Fruit fly (Drosophila melanogaster) whole organism, prepupa: ENCODE data around the gene Xpac.

Experiments used
- Blimp-1 ChIP-seq: fragments of 200-800 bp; sonication (Bioruptor generic); optimal IDR thresholded peaks from 3 replicates; lab custom pipeline; 2017; ENCODE audit warnings: missing biosample characterization, missing genetic modification characterization, mild to moderate bottlenecking, moderate library complexity, missing genetic modification reagents
- CG10631 ChIP-seq: fragments of 200-800 bp; sonication (Bioruptor generic); optimal IDR thresholded peaks from 2 replicates; lab custom pipeline; 2016; ENCODE audit warnings: missing biosample characterization, missing genetic modification characterization
- CG10669 ChIP-seq: fragments of 200-800 bp; sonication (Bioruptor generic); optimal IDR thresholded peaks from 3 replicates; lab custom pipeline; 2018; ENCODE audit warnings: missing biosample characterization, mild to moderate bottlenecking, missing genetic modification characterization, moderate library complexity
- CG11294 ChIP-seq: fragments of 200-800 bp; sonication (Bioruptor generic); IDR thresholded peaks from 2 replicates; pipeline ENCODE4 v1.3.6; 2022; ENCODE audit warnings: missing biosample characterization, missing genetic modification characterization
- CG15336 ChIP-seq: fragments of 200-800 bp; sonication (Bioruptor generic); IDR thresholded peaks from 2 replicates; pipeline ENCODE4 v1.3.6; 2022; ENCODE audit warnings: missing biosample characterization, missing genetic modification characterization
- CG1621 ChIP-seq: fragments of 200-800 bp; sonication (Bioruptor generic); optimal IDR thresholded peaks from 3 replicates; lab custom pipeline; 2018; ENCODE audit warnings: missing biosample characterization, mild to moderate bottlenecking, missing genetic modification characterization
- CG16779 ChIP-seq: fragments of 200-800 bp; sonication (Bioruptor generic); optimal IDR thresholded peaks from 3 replicates; lab custom pipeline; 2017; ENCODE audit warnings: missing biosample characterization, mild to moderate bottlenecking, missing genetic modification characterization
- CG3032 ChIP-seq: fragments of 200-800 bp; optimal IDR thresholded peaks from 2 replicates; lab custom pipeline; 2019; ENCODE audit warnings: missing biosample characterization, mild to moderate bottlenecking, missing genetic modification characterization, moderate library complexity
- CG31627 ChIP-seq: fragments of 200-800 bp; sonication (Bioruptor generic); optimal IDR thresholded peaks from 3 replicates; lab custom pipeline; 2016; ENCODE audit warnings: missing biosample characterization, missing genetic modification characterization
- CG32006 ChIP-seq: fragments of 200-800 bp; sonication (Bioruptor generic); optimal IDR thresholded peaks from 3 replicates; lab custom pipeline; 2017; ENCODE audit warnings: missing biosample characterization, mild to moderate bottlenecking, missing genetic modification characterization
- CG34406 ChIP-seq: fragments of 200-800 bp; sonication (Bioruptor generic); optimal IDR thresholded peaks from 3 replicates; lab custom pipeline; 2016; ENCODE audit warnings: missing biosample characterization, missing genetic modification characterization
- CG3919 ChIP-seq: fragments of 200-800 bp; sonication (Bioruptor generic); optimal IDR thresholded peaks from 3 replicates; lab custom pipeline; 2016; ENCODE audit warnings: missing biosample characterization, missing genetic modification characterization
- CG6163 ChIP-seq: fragments of 200-800 bp; sonication (Bioruptor generic); IDR thresholded peaks from 3 replicates; pipeline ENCODE4 v1.3.6; 2022; ENCODE audit warnings: missing biosample characterization, missing genetic modification characterization
- CG6808 ChIP-seq: fragments of 200-800 bp; sonication (Bioruptor generic); optimal IDR thresholded peaks from 3 replicates; lab custom pipeline; 2017; ENCODE audit warnings: missing biosample characterization, missing genetic modification characterization, mild to moderate bottlenecking, moderate library complexity, missing genetic modification reagents
- CG6854 ChIP-seq: fragments of 200-800 bp; sonication (Bioruptor generic); optimal IDR thresholded peaks from 2 replicates; lab custom pipeline; 2017; ENCODE audit warnings: missing biosample characterization, mild to moderate bottlenecking, missing genetic modification characterization
- CG7368 ChIP-seq: fragments of 200-800 bp; sonication (Bioruptor generic); optimal IDR thresholded peaks from 3 replicates; lab custom pipeline; 2016; ENCODE audit warnings: missing biosample characterization, missing genetic modification characterization
- CG8119 ChIP-seq: fragments of 200-800 bp; sonication (Bioruptor generic); IDR thresholded peaks from 3 replicates; pipeline ENCODE4 v1.3.6; 2022; ENCODE audit warnings: missing biosample characterization, missing genetic modification characterization
- CG8319 ChIP-seq: fragments of 200-800 bp; sonication (Bioruptor generic); optimal IDR thresholded peaks from 3 replicates; lab custom pipeline; 2016; ENCODE audit warnings: missing biosample characterization, missing genetic modification characterization
- CG8632 ChIP-seq: fragments of 200-800 bp; sonication (Bioruptor generic); optimal IDR thresholded peaks from 3 replicates; lab custom pipeline; 2016; ENCODE audit warnings: missing biosample characterization, missing genetic modification characterization
- Eip78C ChIP-seq: fragments of 200-800 bp; sonication (Bioruptor generic); peaks from one replicate; lab custom pipeline; 2016; ENCODE audit warnings: missing biosample characterization, missing genetic modification characterization
- Eip93F ChIP-seq: fragments of 200-800 bp; sonication (Bioruptor generic); optimal IDR thresholded peaks from 2 replicates; lab custom pipeline; 2016; ENCODE audit warnings: missing biosample characterization, mild to moderate bottlenecking, missing genetic modification characterization
- Ets21C ChIP-seq: fragments of 200-800 bp; sonication (Bioruptor generic); optimal IDR thresholded peaks from 3 replicates; lab custom pipeline; 2016; ENCODE audit warnings: missing biosample characterization, missing genetic modification characterization
- Ets96B ChIP-seq: fragments of 200-800 bp; optimal IDR thresholded peaks from 2 replicates; lab custom pipeline; 2019; ENCODE audit warnings: missing biosample characterization, mild to moderate bottlenecking, missing genetic modification characterization, moderate library complexity
- Gug ChIP-seq: fragments of 200-800 bp; sonication (Bioruptor generic); IDR thresholded peaks from 2 replicates; pipeline ENCODE4 v1.3.6; 2022; ENCODE audit warnings: missing biosample characterization, missing genetic modification characterization
- Hr39 ChIP-seq: fragments of 200-800 bp; sonication (Bioruptor generic); optimal IDR thresholded peaks from 2 replicates; lab custom pipeline; 2016; ENCODE audit warnings: missing biosample characterization, missing genetic modification characterization
- Hr4 ChIP-seq: fragments of 200-800 bp; sonication (Bioruptor generic); optimal IDR thresholded peaks from 3 replicates; lab custom pipeline; 2016; ENCODE audit warnings: missing biosample characterization, missing genetic modification characterization
- Lpt ChIP-seq: fragments of 200-800 bp; sonication (Bioruptor generic); optimal IDR thresholded peaks from 3 replicates; lab custom pipeline; 2016; ENCODE audit warnings: missing biosample characterization, missing genetic modification characterization
- Met ChIP-seq: fragments of 200-800 bp; sonication (Bioruptor generic); optimal IDR thresholded peaks from 3 replicates; lab custom pipeline; 2016; ENCODE audit warnings: missing biosample characterization, missing genetic modification characterization
- OdsH ChIP-seq: fragments of 200-800 bp; sonication (Bioruptor generic); optimal IDR thresholded peaks from 3 replicates; lab custom pipeline; 2016; ENCODE audit warnings: missing biosample characterization, missing genetic modification characterization
- Smox ChIP-seq: fragments of 200-800 bp; sonication (Bioruptor generic); optimal IDR thresholded peaks from 3 replicates; lab custom pipeline; 2016; ENCODE audit warnings: missing biosample characterization, missing genetic modification characterization
- Sox102F ChIP-seq: fragments of 200-800 bp; sonication (Bioruptor generic); optimal IDR thresholded peaks from 2 replicates; lab custom pipeline; 2016; ENCODE audit warnings: missing biosample characterization, mild to moderate bottlenecking, missing genetic modification characterization
- achi ChIP-seq: fragments of 200-800 bp; sonication (Bioruptor generic); optimal IDR thresholded peaks from 3 replicates; lab custom pipeline; 2016; ENCODE audit warnings: missing biosample characterization, missing genetic modification characterization
- acj6 ChIP-seq: fragments of 200-800 bp; sonication (Bioruptor generic); optimal IDR thresholded peaks from 3 replicates; lab custom pipeline; 2016; ENCODE audit warnings: missing biosample characterization, missing genetic modification characterization
- cyc ChIP-seq: fragments of 200-800 bp; sonication (Bioruptor generic); optimal IDR thresholded peaks from 3 replicates; lab custom pipeline; 2016; ENCODE audit warnings: missing biosample characterization, missing genetic modification characterization
- dac ChIP-seq: fragments of 200-800 bp; sonication (Bioruptor generic); optimal IDR thresholded peaks from 2 replicates; lab custom pipeline; 2017; ENCODE audit warnings: missing biosample characterization, mild to moderate bottlenecking, missing genetic modification characterization
- eg ChIP-seq: fragments of 200-800 bp; sonication (Bioruptor generic); IDR thresholded peaks from 3 replicates; pipeline ENCODE4 v1.3.6; 2022; ENCODE audit warnings: missing biosample characterization, missing genetic modification characterization
- esn ChIP-seq: fragments of 200-800 bp; sonication (Bioruptor generic); optimal IDR thresholded peaks from 2 replicates; lab custom pipeline; 2016; ENCODE audit warnings: missing biosample characterization, mild to moderate bottlenecking, missing genetic modification characterization, moderate library complexity
- fd85E ChIP-seq: fragments of 200-800 bp; sonication (Bioruptor generic); optimal IDR thresholded peaks from 3 replicates; lab custom pipeline; 2016; ENCODE audit warnings: missing biosample characterization, missing genetic modification characterization
- fkh ChIP-seq: fragments of 200-800 bp; sonication (Bioruptor generic); optimal IDR thresholded peaks from 3 replicates; lab custom pipeline; 2017; ENCODE audit warnings: missing biosample characterization, mild to moderate bottlenecking, missing genetic modification characterization, moderate library complexity
- lz ChIP-seq: fragments of 200-800 bp; sonication (Bioruptor generic); optimal IDR thresholded peaks from 3 replicates; lab custom pipeline; 2016; ENCODE audit warnings: missing biosample characterization, missing genetic modification characterization
- net ChIP-seq: fragments of 200-800 bp; sonication (Bioruptor generic); optimal IDR thresholded peaks from 3 replicates; lab custom pipeline; 2016; ENCODE audit warnings: missing biosample characterization, missing genetic modification characterization
- salr ChIP-seq, 2 experiments: fragments of 200-800 bp; sonication (Bioruptor generic); optimal IDR thresholded peaks; 3 replicates each; lab custom pipeline; 2016 to 2018; ENCODE audit warnings: missing biosample characterization in 2 of 2, missing genetic modification characterization in 2 of 2, mild to moderate bottlenecking in 1 of 2
- spab ChIP-seq: fragments of 200-800 bp; sonication (Bioruptor generic); optimal IDR thresholded peaks from 2 replicates; lab custom pipeline; 2017; ENCODE audit warnings: missing biosample characterization, mild to moderate bottlenecking, missing genetic modification characterization, missing genetic modification reagents
- ss ChIP-seq, 2 experiments: fragments of 200-800 bp; sonication (Bioruptor generic); optimal IDR thresholded peaks; 2 replicates in 1 of 2; 3 replicates in 1 of 2; lab custom pipeline; 2017 to 2018; ENCODE audit warnings: mild to moderate bottlenecking in 2 of 2, missing biosample characterization in 2 of 2, missing genetic modification characterization in 2 of 2, moderate library complexity in 1 of 2
- svp ChIP-seq: fragments of 200-800 bp; sonication (Bioruptor generic); peaks from one replicate; lab custom pipeline; 2016; ENCODE audit warnings: missing biosample characterization, missing genetic modification characterization
- topi ChIP-seq: fragments of 200-800 bp; sonication (Bioruptor generic); optimal IDR thresholded peaks from 3 replicates; lab custom pipeline; 2016; ENCODE audit warnings: missing biosample characterization, missing genetic modification characterization
- vri ChIP-seq: fragments of 200-800 bp; sonication (Bioruptor generic); optimal IDR thresholded peaks from 3 replicates; lab custom pipeline; 2016; ENCODE audit warnings: missing biosample characterization, mild to moderate bottlenecking, missing genetic modification characterization

Xpac gene

dm6 chrX:4116834-4117736, 13.1 kb upstream of the Xpac start, which contains the start of the genes tyf and Tip60:
TSS of gene tyf (plus strand) at chrX:4117020.
TSS of gene Tip60 (minus strand) at chrX:4117487.
- no peak for TF ChIP-seq CG31627 (GFP tag; lab: Kevin White, UChicago)
- TF ChIP-seq Lpt (GFP tag; lab: Kevin White, UChicago) = no peak
- peak; percentile 78 for TF ChIP-seq svp (GFP tag; lab: Kevin White, UChicago)
- no peak for TF ChIP-seq CG3032 (tag; lab: Kevin White, UChicago)
- TF ChIP-seq esn = peak; percentile 16
- no peak for TF ChIP-seq CG32006 (GFP tag; lab: Kevin White, UChicago)
- TF ChIP-seq Ets21C (GFP tag; lab: Kevin White, UChicago) = no peak
- TF ChIP-seq CG1621 (tag; lab: Kevin White, UChicago) = no peak
- TF ChIP-seq dac = no peak
- no peak for TF ChIP-seq Gug (GFP tag; lab: Robert Waterston, UW)
- TF ChIP-seq spab (GFP tag; lab: Kevin White, UChicago) = no peak
- no peak for TF ChIP-seq salr (GFP tag; optimal IDR thresholded peaks at IDR 0.05; lab: Kevin White, UChicago)
- TF ChIP-seq Eip93F = no peak
- TF ChIP-seq acj6 (GFP tag; lab: Kevin White, UChicago) = no peak
- no peak for TF ChIP-seq Blimp-1 (GFP tag; lab: Kevin White, UChicago)
- TF ChIP-seq CG7368 = no peak
- no peak for TF ChIP-seq lz (GFP tag; lab: Kevin White, UChicago)
- TF ChIP-seq vri (GFP tag; lab: Kevin White, UChicago) = no peak
- no peak for TF ChIP-seq CG16779 (tag; lab: Kevin White, UChicago)
- no peak for TF ChIP-seq CG3919 (GFP tag; lab: Kevin White, UChicago)
- TF ChIP-seq CG11294 (GFP tag; lab: Robert Waterston, UW) = no peak
- peak; percentile 44 for TF ChIP-seq cyc (GFP tag; lab: Kevin White, UChicago)
- TF ChIP-seq CG10631 = no peak
- TF ChIP-seq fkh (GFP tag; lab: Kevin White, UChicago) = peak; percentile 46
- no peak for TF ChIP-seq net (GFP tag; lab: Kevin White, UChicago)
- no peak for TF ChIP-seq Sox102F (GFP tag; lab: Kevin White, UChicago)
- TF ChIP-seq fd85E = no peak
- no peak for TF ChIP-seq Smox (GFP tag; lab: Kevin White, UChicago)
- TF ChIP-seq Eip78C = peak; percentile 66
- no peak for TF ChIP-seq CG10669 (GFP tag; lab: Kevin White, UChicago)
- TF ChIP-seq Hr39 (GFP tag; lab: Kevin White, UChicago) = peak; percentile 21
- no peak for TF ChIP-seq CG6808 (GFP tag; lab: Kevin White, UChicago)
- no peak for TF ChIP-seq CG34406
- TF ChIP-seq OdsH (GFP tag; lab: Kevin White, UChicago) = no peak
- TF ChIP-seq CG8119 (GFP tag; lab: Robert Waterston, UW) = no peak
- TF ChIP-seq topi = no peak
- TF ChIP-seq CG15336 (GFP tag; lab: Robert Waterston, UW) = no peak
- TF ChIP-seq CG6163 (GFP tag; lab: Robert Waterston, UW) = peak; percentile 53
- TF ChIP-seq CG8632 = no peak
- peak; percentile 61; the same call in 2 of the 3 replicates for TF ChIP-seq eg (GFP tag; lab: Robert Waterston, UW)
- no peak for TF ChIP-seq CG8319
- no peak for TF ChIP-seq Hr4 (GFP tag; lab: Kevin White, UChicago)
- peak; percentile 21 for TF ChIP-seq CG6854
- no peak for TF ChIP-seq Ets96B (tag; lab: Kevin White, UChicago)
- no peak for TF ChIP-seq ss (GFP tag; optimal IDR thresholded peaks at IDR 0.05; lab: Kevin White, UChicago)
- no peak for TF ChIP-seq Met
- TF ChIP-seq achi (GFP tag; lab: Kevin White, UChicago) = peak; percentile 85
- TF ChIP-seq, all 60 proteins: peak for 10
